Fruit fly (Drosophila melanogaster) whole organism, embryonic: ENCODE data around the gene Lrr47.

Experiments
- CG11085 ChIP-seq: fragments of 200-800 bp; sonication (Bioruptor generic); IDR thresholded peaks from 2 replicates; pipeline ENCODE4 v1.3.6; 2022; ENCODE audit warnings: missing biosample characterization, missing genetic modification characterization
- CG11723 ChIP-seq: fragments of 200-800 bp; sonication (Bioruptor generic); optimal IDR thresholded peaks from 2 replicates; lab custom pipeline; 2017; ENCODE audit warnings: missing biosample characterization, mild to moderate bottlenecking, missing genetic modification characterization
- CG12104 ChIP-seq: fragments of 200-800 bp; sonication (Bioruptor generic); optimal IDR thresholded peaks from 3 replicates; lab custom pipeline; 2016; ENCODE audit warnings: missing biosample characterization, missing genetic modification characterization
- CG14050 ChIP-seq: fragments of 200-800 bp; sonication (Bioruptor generic); IDR thresholded peaks from 3 replicates; pipeline ENCODE4 v1.3.6; 2022; ENCODE audit warnings: missing biosample characterization, missing genetic modification characterization
- CG1647 ChIP-seq: fragments of 200-800 bp; sonication (Bioruptor generic); optimal IDR thresholded peaks from 3 replicates; lab custom pipeline; 2016; ENCODE audit warnings: missing biosample characterization, missing genetic modification characterization
- CG17361 ChIP-seq: fragments of 200-800 bp; sonication (Bioruptor generic); IDR thresholded peaks from 3 replicates; pipeline ENCODE4 v1.3.6; 2022; ENCODE audit warnings: missing biosample characterization, missing genetic modification characterization
- CG2678 ChIP-seq: fragments of 200-800 bp; sonication (Bioruptor generic); optimal IDR thresholded peaks from 3 replicates; lab custom pipeline; 2019; ENCODE audit warnings: missing biosample characterization, mild to moderate bottlenecking, missing genetic modification characterization, moderate library complexity
- CG32532 ChIP-seq: fragments of 200-800 bp; sonication (Bioruptor generic); IDR thresholded peaks from 2 replicates; pipeline ENCODE4 v1.3.6; 2022; ENCODE audit warnings: missing biosample characterization, missing genetic modification characterization
- CG32772 ChIP-seq: fragments of 200-800 bp; sonication (Bioruptor generic); IDR thresholded peaks from 2 replicates; pipeline ENCODE4 v1.3.6; 2022; ENCODE audit warnings: missing biosample characterization, missing genetic modification characterization
- CG6272 ChIP-seq: fragments of 200-800 bp; sonication (Bioruptor generic); IDR thresholded peaks from 2 replicates; pipeline ENCODE4 v1.3.6; 2022; ENCODE audit warnings: missing biosample characterization, missing genetic modification characterization
- CG6813 ChIP-seq: fragments of 200-800 bp; sonication (Bioruptor generic); optimal IDR thresholded peaks from 2 replicates; lab custom pipeline; 2017; ENCODE audit warnings: missing biosample characterization, missing genetic modification characterization, mild to moderate bottlenecking, moderate library complexity, missing genetic modification reagents
- CG7786 ChIP-seq: fragments of 200-800 bp; sonication (Bioruptor generic); optimal IDR thresholded peaks from 2 replicates; lab custom pipeline; 2016; ENCODE audit warnings: missing biosample characterization, missing genetic modification characterization
- CG8281 ChIP-seq: fragments of 200-800 bp; sonication (Bioruptor generic); optimal IDR thresholded peaks from 2 replicates; lab custom pipeline; 2018; ENCODE audit warnings: missing biosample characterization, mild to moderate bottlenecking, missing genetic modification characterization, moderate library complexity
- CG9609 ChIP-seq: fragments of 200-800 bp; sonication (Bioruptor generic); optimal IDR thresholded peaks from 3 replicates; lab custom pipeline; 2016; ENCODE audit warnings: missing biosample characterization, missing genetic modification characterization
- D ChIP-seq, 2 experiments: fragments of 200-800 bp in 1 of 2; fragments of >200 bp in 1 of 2; sonication (Bioruptor generic) in 1 of 2; optimal IDR thresholded peaks; 2 replicates in 1 of 2; 3 replicates in 1 of 2; lab custom pipeline; 2017; ENCODE audit warnings: mild to moderate bottlenecking in 1 of 2, missing biosample characterization in 1 of 2, missing genetic modification characterization in 1 of 2, missing genetic modification reagents in 1 of 2
- Dip3 ChIP-seq: fragments of 200-800 bp; sonication (Bioruptor generic); optimal IDR thresholded peaks from 3 replicates; lab custom pipeline; 2016; ENCODE audit warnings: missing biosample characterization, missing genetic modification characterization
- Doc2 ChIP-seq: fragments of 200-800 bp; sonication (Bioruptor generic); IDR thresholded peaks from 2 replicates; pipeline ENCODE4 v1.3.6; 2022; ENCODE audit warnings: missing biosample characterization, missing genetic modification characterization
- Fer2 ChIP-seq: fragments of 200-800 bp; sonication (Bioruptor generic); optimal IDR thresholded peaks from 2 replicates; lab custom pipeline; 2018; ENCODE audit warnings: missing biosample characterization, mild to moderate bottlenecking, missing genetic modification characterization, moderate library complexity
- Hr3 ChIP-seq: fragments of 200-800 bp; sonication (Bioruptor generic); optimal IDR thresholded peaks from 3 replicates; lab custom pipeline; 2016; ENCODE audit warnings: missing biosample characterization, missing genetic modification characterization
- Hr51 ChIP-seq, 2 experiments: fragments of 200-800 bp; sonication (Bioruptor generic); optimal IDR thresholded peaks; 2 replicates in 1 of 2; 3 replicates in 1 of 2; lab custom pipeline; 2016 to 2018; ENCODE audit warnings: missing biosample characterization in 2 of 2, missing genetic modification characterization in 2 of 2, mild to moderate bottlenecking in 1 of 2, moderate library complexity in 1 of 2
- Hr78 ChIP-seq, 2 experiments: fragments of 200-800 bp in 1 of 2; fragments of >200 bp in 1 of 2; sonication (Bioruptor generic) in 1 of 2; optimal IDR thresholded peaks; 2 replicates each; lab custom pipeline; 2017 to 2019; ENCODE audit warnings: missing biosample characterization in 2 of 2, missing genetic modification characterization in 2 of 2, mild to moderate bottlenecking in 1 of 2, moderate library complexity in 1 of 2
- Meics ChIP-seq: fragments of 200-800 bp; sonication (Bioruptor generic); optimal IDR thresholded peaks from 2 replicates; lab custom pipeline; 2017; ENCODE audit warnings: missing biosample characterization, mild to moderate bottlenecking, missing genetic modification characterization
- Oli ChIP-seq: fragments of 200-800 bp; sonication (Bioruptor generic); optimal IDR thresholded peaks from 2 replicates; lab custom pipeline; 2018; ENCODE audit warnings: missing biosample characterization, mild to moderate bottlenecking, missing genetic modification characterization, moderate library complexity
- Pdp1 ChIP-seq, 2 experiments: fragments of 200-800 bp; sonication (Bioruptor generic); optimal IDR thresholded peaks; 3 replicates each; lab custom pipeline; 2016; ENCODE audit warnings: missing biosample characterization in 2 of 2, missing genetic modification characterization in 2 of 2, mild to moderate bottlenecking in 1 of 2, moderate library complexity in 1 of 2
- Poxn ChIP-seq: fragments of 200-800 bp; sonication (Bioruptor generic); IDR thresholded peaks from 2 replicates; pipeline ENCODE4 v1.3.6; 2022; ENCODE audit warnings: missing biosample characterization, missing genetic modification characterization
- Rfx ChIP-seq: fragments of 200-800 bp; sonication (Bioruptor generic); IDR thresholded peaks from 2 replicates; pipeline ENCODE4 v1.3.6; 2022; ENCODE audit warnings: missing biosample characterization, missing genetic modification characterization
- Side ChIP-seq: fragments of 200-800 bp; sonication (Bioruptor generic); optimal IDR thresholded peaks from 2 replicates; lab custom pipeline; 2016; ENCODE audit warnings: missing biosample characterization, missing genetic modification characterization
- Six4 ChIP-seq: fragments of 200-800 bp; sonication (Bioruptor generic); optimal IDR thresholded peaks from 2 replicates; lab custom pipeline; 2016; ENCODE audit warnings: missing biosample characterization, missing genetic modification characterization
- Sox100B ChIP-seq: fragments of 200-800 bp; sonication (Bioruptor generic); optimal IDR thresholded peaks from 3 replicates; lab custom pipeline; 2018; ENCODE audit warnings: missing biosample characterization, mild to moderate bottlenecking, missing genetic modification characterization
- ac ChIP-seq: fragments of 200-800 bp; sonication (Bioruptor generic); optimal IDR thresholded peaks from 3 replicates; lab custom pipeline; 2017; ENCODE audit warnings: missing biosample characterization, mild to moderate bottlenecking, missing genetic modification characterization
- chm ChIP-seq: fragments of 200-800 bp; sonication (Bioruptor generic); IDR thresholded peaks from 2 replicates; pipeline ENCODE4 v1.3.6; 2022; ENCODE audit warnings: missing biosample characterization, missing genetic modification characterization
- dan ChIP-seq: fragments of 200-800 bp; sonication (Bioruptor generic); IDR thresholded peaks from 2 replicates; pipeline ENCODE4 v1.3.6; 2022; ENCODE audit warnings: missing biosample characterization, missing genetic modification characterization
- dysf ChIP-seq: fragments of 200-800 bp; sonication (Bioruptor generic); IDR thresholded peaks from 3 replicates; pipeline ENCODE4 v1.3.6; 2022; ENCODE audit warnings: missing biosample characterization, missing genetic modification characterization
- fd3F ChIP-seq: fragments of 200-800 bp; sonication (Bioruptor generic); optimal IDR thresholded peaks from 2 replicates; lab custom pipeline; 2018; ENCODE audit warnings: missing biosample characterization, mild to moderate bottlenecking, missing genetic modification characterization, moderate library complexity
- gce ChIP-seq: fragments of 200-800 bp; sonication (Bioruptor generic); IDR thresholded peaks from 3 replicates; pipeline ENCODE4 v1.3.6; 2022; ENCODE audit warnings: missing biosample characterization, missing genetic modification characterization
- gcm ChIP-seq: fragments of 200-800 bp; sonication (Bioruptor generic); optimal IDR thresholded peaks from 2 replicates; lab custom pipeline; 2019; ENCODE audit warnings: missing biosample characterization, mild to moderate bottlenecking, missing genetic modification characterization, moderate library complexity
- gro ChIP-seq: fragments of 200-800 bp; sonication (Bioruptor generic); optimal IDR thresholded peaks from 2 replicates; lab custom pipeline; 2016; ENCODE audit warnings: missing biosample characterization, missing genetic modification characterization
- ham ChIP-seq: fragments of 200-800 bp; sonication (Bioruptor generic); IDR thresholded peaks from 2 replicates; pipeline ENCODE4 v1.3.6; 2022; ENCODE audit warnings: missing biosample characterization, missing genetic modification characterization
- inv ChIP-seq: fragments of 200-800 bp; sonication (Bioruptor generic); IDR thresholded peaks from 2 replicates; pipeline ENCODE4 v1.3.6; 2022; ENCODE audit warnings: missing biosample characterization, missing genetic modification characterization; ENCODE audit not compliant: partially characterized antibody
- lov ChIP-seq, 2 experiments: fragments of 200-800 bp in 1 of 2; fragments of >200 bp in 1 of 2; sonication (Bioruptor generic) in 1 of 2; IDR thresholded peaks in 1 of 2; optimal IDR thresholded peaks in 1 of 2; 2 replicates in 1 of 2; 3 replicates in 1 of 2; pipeline versions ENCODE4 v1.3.6 to Lab custom; 2017 to 2022; ENCODE audit warnings: missing biosample characterization in 1 of 2, missing genetic modification characterization in 1 of 2
- pfk ChIP-seq: fragments of 200-800 bp; sonication (Bioruptor generic); optimal IDR thresholded peaks from 2 replicates; lab custom pipeline; 2018; ENCODE audit warnings: missing biosample characterization, mild to moderate bottlenecking, missing genetic modification characterization, moderate library complexity
- row ChIP-seq: fragments of 200-800 bp; sonication (Bioruptor generic); IDR thresholded peaks from 3 replicates; pipeline ENCODE4 v1.3.6; 2022; ENCODE audit warnings: missing biosample characterization, missing genetic modification characterization
- salm ChIP-seq: fragments of 200-800 bp; sonication (Bioruptor generic); optimal IDR thresholded peaks from 2 replicates; lab custom pipeline; 2018; ENCODE audit warnings: missing biosample characterization, mild to moderate bottlenecking, missing genetic modification characterization
- seq ChIP-seq: fragments of 200-800 bp; sonication (Bioruptor generic); IDR thresholded peaks from 2 replicates; pipeline ENCODE4 v1.3.6; 2022; ENCODE audit warnings: missing biosample characterization, missing genetic modification characterization
- sr ChIP-seq: fragments of 200-800 bp; sonication (Bioruptor generic); IDR thresholded peaks from 3 replicates; pipeline ENCODE4 v1.3.6; 2022; ENCODE audit warnings: missing biosample characterization, missing genetic modification characterization
- ssp ChIP-seq: fragments of 200-800 bp; sonication (Bioruptor generic); IDR thresholded peaks from 2 replicates; pipeline ENCODE4 v1.3.6; 2022; ENCODE audit warnings: missing biosample characterization, missing genetic modification characterization
- tin ChIP-seq: fragments of 200-800 bp; sonication (Bioruptor generic); optimal IDR thresholded peaks from 3 replicates; lab custom pipeline; 2016; ENCODE audit warnings: missing biosample characterization, missing genetic modification characterization
- wdn ChIP-seq: fragments of 200-800 bp; sonication (Bioruptor generic); IDR thresholded peaks from 2 replicates; pipeline ENCODE4 v1.3.6; 2022; ENCODE audit warnings: missing biosample characterization, missing genetic modification characterization
- yki ChIP-seq: fragments of >200 bp; optimal IDR thresholded peaks from 3 replicates; lab custom pipeline; 2018

The Lrr47 gene

dm6 chr2L:10543048-10543752, 26.1 kb downstream of the Lrr47 start (continued):
- TF ChIP-seq Poxn (GFP tag; lab: Robert Waterston, UW) = no peak
- no peak for TF ChIP-seq CG11723 (GFP tag; lab: Kevin White, UChicago)
- TF ChIP-seq Hr78 (GFP tag; optimal IDR thresholded peaks at IDR 0.05; lab: Kevin White, UChicago) = peak in 1 of 2 experiments; percentile 90
- TF ChIP-seq chm (GFP tag; lab: Robert Waterston, UW) = no peak
- TF ChIP-seq pfk (GFP tag; lab: Kevin White, UChicago) = no peak
- 0 out of 3 replicates have a peak, but pooled peaks have one; percentile 29 for TF ChIP-seq gce (GFP tag; lab: Robert Waterston, UW)
- TF ChIP-seq ssp (GFP tag; lab: Robert Waterston, UW) = peak; percentile 17; the same call in 1 of the 2 replicates
- TF ChIP-seq Dip3 (GFP tag; lab: Kevin White, UChicago) = no peak
- TF ChIP-seq Six4 (GFP tag; lab: Kevin White, UChicago) = peak; percentile 21
- no peak for TF ChIP-seq CG6813 (GFP tag; lab: Kevin White, UChicago)
- TF ChIP-seq Meics (GFP tag; lab: Kevin White, UChicago) = no peak
- TF ChIP-seq sr = no peak
- TF ChIP-seq Hr51 (GFP tag; optimal IDR thresholded peaks at IDR 0.05; lab: Kevin White, UChicago) = peak in 1 of 2 experiments; percentile 46
- TF ChIP-seq CG14050 = no peak
- TF ChIP-seq Pdp1 (GFP tag; optimal IDR thresholded peaks at IDR 0.05; lab: Kevin White, UChicago) = no peak
- peak; percentile 46; the same call in 1 of the 3 replicates for TF ChIP-seq CG17361 (GFP tag; lab: Robert Waterston, UW)
- TF ChIP-seq CG32532 (GFP tag; lab: Robert Waterston, UW) = 0 out of 2 replicates have a peak, but pooled peaks have one; percentile 25
- TF ChIP-seq Sox100B = peak; percentile 50
- no peak for TF ChIP-seq inv (GFP tag; lab: Robert Waterston, UW)
- TF ChIP-seq lov (optimal IDR thresholded peaks at IDR 0.05; lab: Kevin White, UChicago) = no peak
- no peak for TF ChIP-seq lov (GFP tag; IDR thresholded peaks at IDR 0.05; lab: Robert Waterston, UW)
- no peak for TF ChIP-seq wdn
- no peak for TF ChIP-seq Side (GFP tag; lab: Kevin White, UChicago)
- peak; percentile 77 for TF ChIP-seq gcm (GFP tag; lab: Kevin White, UChicago)
- TF ChIP-seq dysf = peak; percentile 14; the same call in 1 of the 3 replicates
- no peak for TF ChIP-seq CG9609
- no peak for TF ChIP-seq D (optimal IDR thresholded peaks at IDR 0.05; lab: Kevin White, UChicago)
- peak; percentile 33 for TF ChIP-seq D (GFP tag; optimal IDR thresholded peaks at IDR 0.05; lab: Kevin White, UChicago)
- TF ChIP-seq CG2678 (tag; lab: Kevin White, UChicago) = peak; percentile 69
- TF ChIP-seq gro (GFP tag; lab: Kevin White, UChicago) = no peak
- peak; percentile 30 for TF ChIP-seq ac (GFP tag; lab: Kevin White, UChicago)
- no peak for TF ChIP-seq CG6272 (GFP tag; lab: Robert Waterston, UW)
- TF ChIP-seq tin (GFP tag; lab: Kevin White, UChicago) = peak; percentile 48
- peak; percentile 18 for TF ChIP-seq CG12104 (GFP tag; lab: Kevin White, UChicago)
- no peak for TF ChIP-seq seq (GFP tag; lab: Robert Waterston, UW)
- TF ChIP-seq CG32772 = peak; percentile 37; the same call in 1 of the 2 replicates
- TF ChIP-seq fd3F = no peak
- no peak for TF ChIP-seq CG11085 (GFP tag; lab: Robert Waterston, UW)
- TF ChIP-seq row (GFP tag; lab: Robert Waterston, UW) = no peak; the same call in 1 of the 3 replicates
- no peak for TF ChIP-seq CG8281 (tag; lab: Kevin White, UChicago)
- TF ChIP-seq CG1647 (GFP tag; lab: Kevin White, UChicago) = no peak
- peak; percentile 60 for TF ChIP-seq Oli (tag; lab: Kevin White, UChicago)
- TF ChIP-seq ham (GFP tag; lab: Robert Waterston, UW) = no peak
- TF ChIP-seq dan (GFP tag; lab: Robert Waterston, UW) = no peak
- TF ChIP-seq salm (tag; lab: Kevin White, UChicago) = no peak
- no peak for TF ChIP-seq Rfx
- TF ChIP-seq Hr3 = peak; percentile 69
- no peak for TF ChIP-seq CG7786 (GFP tag; lab: Kevin White, UChicago)
- TF ChIP-seq yki (lab: Kevin White, UChicago) = no peak
- no peak for TF ChIP-seq Fer2 (tag; lab: Kevin White, UChicago)
- no peak for TF ChIP-seq Doc2 (GFP tag; lab: Robert Waterston, UW)
